Fruit fly (Drosophila melanogaster) S2 (cell line): Measurements from ENCODE around the gene CCDC53.

Experiments used
- CG8478 ChIP-seq: fragments of >200 bp; optimal IDR thresholded peaks from 2 replicates; lab custom pipeline; 2018
- CTCF ChIP-seq, 2 experiments: fragments of >200 bp; optimal IDR thresholded peaks; 2 replicates each; lab custom pipeline; 2018

- TF ChIP-seq CG8478 (lab: Kevin White, UChicago) = no peak
- no peak for TF ChIP-seq CTCF (optimal IDR thresholded peaks at IDR 0.05; lab: Kevin White, UChicago)
Observed at dm6 chr2L:8030102-8030501, 10.8 kb upstream of the CCDC53 start.
